Worm (Caenorhabditis elegans) whole organism, L2 larva: ENCODE results near the gene ZC477.4.

Source experiments
- C34F6.9 ChIP-seq: fragments of 150-350 bp; optimal IDR thresholded peaks from 2 replicates; lab custom pipeline; 2014; ENCODE audit warnings: missing biosample characterization, missing genetic modification characterization
- F13H6.1 ChIP-seq: sonication (generic microtip); optimal IDR thresholded peaks from 2 replicates; lab custom pipeline; 2016; ENCODE audit warnings: missing genetic modification characterization, missing compliant biosample characterization
- R02D3.7 ChIP-seq: fragments of 150-350 bp; optimal IDR thresholded peaks from 2 replicates; lab custom pipeline; 2014; ENCODE audit warnings: missing biosample characterization, missing genetic modification characterization
- Y55F3AM.14 ChIP-seq: fragments of 200-800 bp; sonication (Bioruptor generic); optimal IDR thresholded peaks from 2 replicates; lab custom pipeline; 2018; ENCODE audit warnings: mild to moderate bottlenecking, missing genetic modification characterization, missing compliant biosample characterization
- ZK546.5 ChIP-seq: sonication (generic microtip); optimal IDR thresholded peaks from 2 replicates; lab custom pipeline; 2017; ENCODE audit warnings: missing biosample characterization, missing genetic modification characterization
- alr-1 ChIP-seq: fragments of 150-350 bp; optimal IDR thresholded peaks from 2 replicates; lab custom pipeline; 2014; ENCODE audit warnings: missing biosample characterization, missing genetic modification characterization
- aly-2 ChIP-seq: fragments of 150-350 bp; optimal IDR thresholded peaks from 2 replicates; lab custom pipeline; 2014; ENCODE audit warnings: missing biosample characterization, missing genetic modification characterization
- ama-1 ChIP-seq: fragments of 150-350 bp; optimal IDR thresholded peaks from 2 replicates; lab custom pipeline; 2018; ENCODE audit warnings: inconsistent platforms
- blmp-1 ChIP-seq: sonication (generic microtip); optimal IDR thresholded peaks from 2 replicates; lab custom pipeline; 2017; ENCODE audit warnings: missing genetic modification characterization, mild to moderate bottlenecking, missing compliant biosample characterization, antibody characterized with exemption, moderate library complexity; ENCODE audit not compliant: insufficient read depth
- ceh-16 ChIP-seq: fragments of 150-350 bp; optimal IDR thresholded peaks from 2 replicates; lab custom pipeline; 2014; ENCODE audit warnings: missing biosample characterization, missing genetic modification characterization
- ceh-82 ChIP-seq: fragments of 150-350 bp; optimal IDR thresholded peaks from 2 replicates; lab custom pipeline; 2014; ENCODE audit warnings: missing biosample characterization, missing genetic modification characterization
- crh-2 ChIP-seq: sonication (generic microtip); optimal IDR thresholded peaks from 2 replicates; lab custom pipeline; 2017; ENCODE audit warnings: missing biosample characterization, missing genetic modification characterization
- egl-27 ChIP-seq: sonication (generic microtip); optimal IDR thresholded peaks from 3 replicates; lab custom pipeline; 2017; ENCODE audit warnings: missing biosample characterization, missing genetic modification reagents, missing genetic modification characterization
- elt-1 ChIP-seq: fragments of 150-350 bp; optimal IDR thresholded peaks from 2 replicates; lab custom pipeline; 2014; ENCODE audit warnings: missing biosample characterization, missing genetic modification characterization
- fos-1 ChIP-seq: fragments of 150-350 bp; optimal IDR thresholded peaks from 2 replicates; lab custom pipeline; 2014; ENCODE audit warnings: missing biosample characterization, missing genetic modification characterization
- gmeb-1 ChIP-seq: fragments of 150-350 bp; optimal IDR thresholded peaks from 2 replicates; lab custom pipeline; 2014; ENCODE audit warnings: missing biosample characterization, missing genetic modification characterization
- lin-11 ChIP-seq: fragments of 150-350 bp; sonication (generic microtip); optimal IDR thresholded peaks from 2 replicates; lab custom pipeline; 2014; ENCODE audit warnings: missing biosample characterization, missing genetic modification characterization, inconsistent platforms, mixed read lengths
- lsy-2 ChIP-seq, 2 experiments: fragments of 150-350 bp in 1 of 2; sonication (generic microtip) in 1 of 2; optimal IDR thresholded peaks; 2 replicates each; lab custom pipeline; 2014 to 2017; ENCODE audit warnings: missing biosample characterization in 2 of 2, missing genetic modification characterization in 2 of 2
- mab-5 ChIP-seq: fragments of 150-350 bp; optimal IDR thresholded peaks from 2 replicates; lab custom pipeline; 2014; ENCODE audit warnings: missing biosample characterization, missing genetic modification characterization
- mbf-1 ChIP-seq: sonication (generic microtip); optimal IDR thresholded peaks from 2 replicates; lab custom pipeline; 2017; ENCODE audit warnings: missing biosample characterization, missing genetic modification characterization
- nhr-10 ChIP-seq: sonication (generic microtip); optimal IDR thresholded peaks from 2 replicates; lab custom pipeline; 2017; ENCODE audit warnings: missing biosample characterization, missing genetic modification characterization
- nhr-12 ChIP-seq: fragments of 150-350 bp; optimal IDR thresholded peaks from 2 replicates; lab custom pipeline; 2014; ENCODE audit warnings: missing biosample characterization, missing genetic modification characterization
- nhr-129 ChIP-seq: fragments of 150-350 bp; optimal IDR thresholded peaks from 2 replicates; lab custom pipeline; 2014; ENCODE audit warnings: missing biosample characterization, missing genetic modification characterization
- nhr-21 ChIP-seq: fragments of 150-350 bp; optimal IDR thresholded peaks from 2 replicates; lab custom pipeline; 2014; ENCODE audit warnings: missing biosample characterization, missing genetic modification characterization
- nhr-23 ChIP-seq: fragments of 150-350 bp; optimal IDR thresholded peaks from 2 replicates; lab custom pipeline; 2014; ENCODE audit warnings: missing biosample characterization, missing genetic modification reagents, missing genetic modification characterization
- nhr-237 ChIP-seq: fragments of 150-350 bp; optimal IDR thresholded peaks from 2 replicates; lab custom pipeline; 2014; ENCODE audit warnings: missing biosample characterization, missing genetic modification characterization
- nhr-25 ChIP-seq: fragments of 150-350 bp; sonication (generic microtip); optimal IDR thresholded peaks from 3 replicates; lab custom pipeline; 2014; ENCODE audit warnings: missing biosample characterization, missing genetic modification characterization
- nhr-6 ChIP-seq: fragments of 150-350 bp; optimal IDR thresholded peaks from 2 replicates; lab custom pipeline; 2014; ENCODE audit warnings: missing biosample characterization, missing genetic modification characterization
- nhr-77 ChIP-seq: fragments of 150-350 bp; optimal IDR thresholded peaks from 2 replicates; lab custom pipeline; 2014; ENCODE audit warnings: missing biosample characterization, missing genetic modification characterization
- sem-4 ChIP-seq: fragments of 150-350 bp; optimal IDR thresholded peaks from 2 replicates; lab custom pipeline; 2014; ENCODE audit warnings: missing biosample characterization, missing genetic modification reagents, missing genetic modification characterization
- sma-3 ChIP-seq: sonication (generic microtip); optimal IDR thresholded peaks from 2 replicates; lab custom pipeline; 2016; ENCODE audit warnings: missing genetic modification reagents, missing genetic modification characterization, missing compliant biosample characterization
- sma-9 ChIP-seq, 2 experiments: fragments of 150-350 bp in 1 of 2; sonication (generic microtip) in 1 of 2; optimal IDR thresholded peaks; 2 replicates each; lab custom pipeline; 2014 to 2016; ENCODE audit warnings: missing genetic modification characterization in 2 of 2, mild to moderate bottlenecking in 1 of 2, missing biosample characterization in 1 of 2, missing compliant biosample characterization in 1 of 2, missing genetic modification reagents in 1 of 2, moderate library complexity in 1 of 2
- snpc-4 ChIP-seq: fragments of 150-350 bp; optimal IDR thresholded peaks from 2 replicates; lab custom pipeline; 2014; ENCODE audit warnings: missing biosample characterization, missing genetic modification characterization
- unc-39 ChIP-seq: fragments of 150-350 bp; optimal IDR thresholded peaks from 2 replicates; lab custom pipeline; 2014; ENCODE audit warnings: missing biosample characterization, missing genetic modification characterization
- unc-62 ChIP-seq: fragments of 150-350 bp; optimal IDR thresholded peaks from 2 replicates; lab custom pipeline; 2014; ENCODE audit warnings: missing biosample characterization, missing genetic modification reagents, missing genetic modification characterization
- zag-1 ChIP-seq: fragments of 150-350 bp; optimal IDR thresholded peaks from 2 replicates; lab custom pipeline; 2014; ENCODE audit warnings: missing biosample characterization, missing genetic modification characterization
- ztf-1 ChIP-seq: fragments of 200-800 bp; sonication (Bioruptor generic); conservative IDR thresholded peaks from 2 replicates; pipeline ENCODE4 v1.3.6; 2022; ENCODE audit warnings: missing genetic modification characterization, missing compliant biosample characterization
- ztf-11 ChIP-seq: sonication (generic microtip); optimal IDR thresholded peaks from 2 replicates; lab custom pipeline; 2017; ENCODE audit warnings: missing biosample characterization, missing genetic modification characterization

Gene ZC477.4

ce11 chrIV:7121313-7122055 lies 22.9 kb upstream of the ZC477.4 start, which contains the start of the genes C34D4.10 and str-48:
Gene C34D4.10, minus strand, starts transcription at chrIV:7121413.
Gene str-48, plus strand, starts transcription at chrIV:7122005.
- TF ChIP-seq ztf-11 (tag; lab: Kevin White, UChicago) (no peak), elt-1 (tag; lab: Kevin White, UChicago) (no peak), nhr-12 (no peak), ztf-1 (no peak), lsy-2 (tag; optimal IDR thresholded peaks at IDR 0.05; lab: Kevin White, UChicago) (no peak), blmp-1 (tag; lab: Kevin White, UChicago) (no peak), fos-1 (tag; lab: Kevin White, UChicago) (no peak), nhr-6 (tag; lab: Kevin White, UChicago) (no peak), nhr-23 (tag; lab: Kevin White, UChicago) (no peak), mbf-1 (tag; lab: Kevin White, UChicago) (no peak), nhr-77 (tag; lab: Kevin White, UChicago) (no peak), nhr-10 (tag; lab: Kevin White, UChicago) (no peak), ama-1 (lab: Kevin White, UChicago) (no peak), snpc-4 (tag; lab: Kevin White, UChicago) (no peak)

ce11 chrIV:7114599-7114998 lies 16.0 kb upstream of the ZC477.4 start, which contains the start of gene nas-8:
Gene nas-8, plus strand, starts transcription at chrIV:7114899.
- TF ChIP-seq sma-9 (GFP tag; optimal IDR thresholded peaks at IDR 0.05; lab: Kevin White, UChicago) (no peak), sma-9 (tag; optimal IDR thresholded peaks at IDR 0.05; lab: Kevin White, UChicago) (no peak), fos-1 (tag; lab: Kevin White, UChicago) (peak; percentile 11)

- TF ChIP-seq fos-1 (tag; lab: Kevin White, UChicago) (no peak), ceh-82 (tag; lab: Kevin White, UChicago) (no peak), aly-2 (tag; lab: Kevin White, UChicago) (no peak), alr-1 (tag; lab: Kevin White, UChicago) (no peak), lsy-2 (tag; optimal IDR thresholded peaks at IDR 0.05; lab: Kevin White, UChicago) (no peak), nhr-77 (tag; lab: Kevin White, UChicago) (no peak), C34F6.9 (tag; lab: Kevin White, UChicago) (no peak), snpc-4 (tag; lab: Kevin White, UChicago) (no peak), mbf-1 (tag; lab: Kevin White, UChicago) (no peak), F13H6.1 (tag; lab: Kevin White, UChicago) (no peak), unc-39 (tag; lab: Kevin White, UChicago) (no peak), Y55F3AM.14 (GFP tag; lab: Kevin White, UChicago) (no peak), sem-4 (no peak), ZK546.5 (no peak), mab-5 (tag; lab: Kevin White, UChicago) (no peak), gmeb-1 (tag; lab: Kevin White, UChicago) (no peak), egl-27 (tag; lab: Kevin White, UChicago) (no peak), zag-1 (tag; lab: Kevin White, UChicago) (no peak), nhr-10 (tag; lab: Kevin White, UChicago) (no peak)
These were observed 12.8 kb upstream of the ZC477.4 start, which contains the start of the genes ZC477.7 and ssq-3 for ce11 chrIV:7111354-7111753. Gene ZC477.7, minus strand, starts transcription at chrIV:7111454. Gene ssq-3, plus strand, starts transcription at chrIV:7111604.

ce11 chrIV:7107893-7108292 lies 9.3 kb upstream of the ZC477.4 start, which contains the start of gene ZC477.2:
Gene ZC477.2, plus strand, starts transcription at chrIV:7108193.
- TF ChIP-seq nhr-12 (no peak), nhr-237 (no peak), nhr-21 (no peak), ceh-16 (tag; lab: Kevin White, UChicago) (no peak), ceh-82 (tag; lab: Kevin White, UChicago) (no peak), nhr-23 (tag; lab: Kevin White, UChicago) (no peak), elt-1 (tag; lab: Kevin White, UChicago) (no peak), mab-5 (tag; lab: Kevin White, UChicago) (no peak)
- TF ChIP-seq, all 48 proteins: peak for 0

- peak; percentile 15 for TF ChIP-seq ZK546.5
- TF ChIP-seq blmp-1 (tag; lab: Kevin White, UChicago), result no peak
- peak; percentile 57 for TF ChIP-seq nhr-129 (tag; lab: Kevin White, UChicago)
- TF ChIP-seq lsy-2 (tag; optimal IDR thresholded peaks at IDR 0.05; lab: Kevin White, UChicago), result peak; percentile 67 to 89
- no peak for TF ChIP-seq nhr-6 (tag; lab: Kevin White, UChicago)
- TF ChIP-seq nhr-25, result peak; percentile 70
- TF ChIP-seq egl-27 (tag; lab: Kevin White, UChicago), result peak; percentile 45
- TF ChIP-seq R02D3.7 (tag; lab: Kevin White, UChicago), result peak; percentile 23
- no peak for TF ChIP-seq mbf-1 (tag; lab: Kevin White, UChicago)
- TF ChIP-seq unc-62 (GFP tag; lab: Kevin White, UChicago), result no peak
- TF ChIP-seq lin-11 (tag; lab: Kevin White, UChicago), result peak; percentile 32
- TF ChIP-seq sem-4, result peak; percentile 14
- peak; percentile 54 for TF ChIP-seq nhr-21
- TF ChIP-seq nhr-12, result no peak
- peak; percentile 47 for TF ChIP-seq fos-1 (tag; lab: Kevin White, UChicago)
- TF ChIP-seq gmeb-1 (tag; lab: Kevin White, UChicago), result peak; percentile 83
- peak; percentile 41 for TF ChIP-seq mab-5 (tag; lab: Kevin White, UChicago)
- TF ChIP-seq ama-1 (lab: Kevin White, UChicago), result peak; percentile 22
- peak; percentile 80 for TF ChIP-seq sma-9 (GFP tag; optimal IDR thresholded peaks at IDR 0.05; lab: Kevin White, UChicago)
- no peak for TF ChIP-seq sma-9 (tag; optimal IDR thresholded peaks at IDR 0.05; lab: Kevin White, UChicago)
- TF ChIP-seq nhr-10 (tag; lab: Kevin White, UChicago), result peak; percentile 47
- TF ChIP-seq sma-3 (GFP tag; lab: Kevin White, UChicago), result peak; percentile 36
- TF ChIP-seq F13H6.1 (tag; lab: Kevin White, UChicago), result peak; percentile 66
- TF ChIP-seq C34F6.9 (tag; lab: Kevin White, UChicago), result peak; percentile 85
- TF ChIP-seq alr-1 (tag; lab: Kevin White, UChicago), result no peak
- peak; percentile 80 for TF ChIP-seq crh-2 (tag; lab: Kevin White, UChicago)
These were observed 4.7 kb upstream of the ZC477.4 start, which contains the start of the genes rde-8 and ZC477.3 for ce11 chrIV:7103211-7103679. Gene rde-8, minus strand, starts transcription at chrIV:7103261. Gene ZC477.3, plus strand, starts transcription at chrIV:7103492.
